Worm (Caenorhabditis elegans): ENCODE data around the gene K08H2.5.

Gene K08H2.5

ce11 chrX:13227778-13228177 is 14.4 kb downstream of the K08H2.5 start:
- TF ChIP-seq nhr-85 (tag) (no peak), lin-14 (GFP tag; optimal IDR thresholded peaks at IDR 0.05) (no peak), hlh-4 (tag; optimal IDR thresholded peaks at IDR 0.05) (no peak), tbx-2 (tag; optimal IDR thresholded peaks at IDR 0.05) (no peak), ces-1 (GFP tag; optimal IDR thresholded peaks at IDR 0.05) (no peak), sptf-1 (tag; optimal IDR thresholded peaks at IDR 0.05) (no peak), elt-3 (tag; optimal IDR thresholded peaks at IDR 0.05) (no peak), mep-1 (tag; optimal IDR thresholded peaks at IDR 0.05) (no peak), ceh-63 (GFP tag; optimal IDR thresholded peaks at IDR 0.05) (no peak), nhr-11 (tag; optimal IDR thresholded peaks at IDR 0.05) (no peak)

ce11 chrX:13226614-13227096 is 15.5 kb downstream of the K08H2.5 start, which contains the start of gene skr-21:
skr-21 (minus strand) TSS chrX:13226664.
- TF ChIP-seq lin-14 (GFP tag; optimal IDR thresholded peaks at IDR 0.05) (peak; percentile 6), mep-1 (tag; optimal IDR thresholded peaks at IDR 0.05) (peak; percentile 46), aha-1 (tag; optimal IDR thresholded peaks at IDR 0.05) (no peak), blmp-1 (tag; optimal IDR thresholded peaks at IDR 0.05) (peak; percentile 76), nhr-20 (tag; optimal IDR thresholded peaks at IDR 0.05) (no peak)

- no peak for TF ChIP-seq nhr-28 (tag; optimal IDR thresholded peaks at IDR 0.05)
- no peak for TF ChIP-seq ceh-88 (GFP tag; IDR thresholded peaks at IDR 0.05)
- TF ChIP-seq pag-3 (tag; optimal IDR thresholded peaks at IDR 0.05; ENCODE audit: borderline replicate concordance, insufficient read depth), result no peak
- peak in 1 of 2 experiments; percentile 23 for TF ChIP-seq mdl-1 (tag; optimal IDR thresholded peaks at IDR 0.05)
- no peak for TF ChIP-seq lir-3 (tag; optimal IDR thresholded peaks at IDR 0.05; ENCODE audit: poor library complexity)
- no peak for TF ChIP-seq efl-1 (optimal IDR thresholded peaks at IDR 0.05)
- peak in 1 of 2 experiments; percentile 83 for TF ChIP-seq efl-1 (GFP tag; optimal IDR thresholded peaks at IDR 0.05 in 1 of 2)
- TF ChIP-seq isw-1 (GFP tag; IDR thresholded peaks at IDR 0.05), result no peak
- no peak for TF ChIP-seq irx-1 (tag; optimal IDR thresholded peaks at IDR 0.05)
- no peak for TF ChIP-seq tlp-1 (tag; optimal IDR thresholded peaks at IDR 0.05)
- TF ChIP-seq hlh-17 (GFP tag; optimal IDR thresholded peaks at IDR 0.05; ENCODE audit: borderline replicate concordance), result no peak
- TF ChIP-seq ama-1 (optimal IDR thresholded peaks at IDR 0.05), result no peak
- TF ChIP-seq lin-13 (GFP tag; optimal IDR thresholded peaks at IDR 0.05), result no peak
- TF ChIP-seq elt-3 (tag; optimal IDR thresholded peaks at IDR 0.05), result no peak
- TF ChIP-seq pqm-1 (tag; optimal IDR thresholded peaks at IDR 0.05), result no peak
- no peak for TF ChIP-seq nhr-12 (tag; optimal IDR thresholded peaks at IDR 0.05)
- no peak for TF ChIP-seq ces-1 (GFP tag; optimal IDR thresholded peaks at IDR 0.05)
- TF ChIP-seq sptf-1 (tag; optimal IDR thresholded peaks at IDR 0.05), result no peak
- no peak for TF ChIP-seq vab-15 (tag; optimal IDR thresholded peaks at IDR 0.05)
- TF ChIP-seq jun-1 (tag; optimal IDR thresholded peaks at IDR 0.05), result no peak
- TF ChIP-seq unc-86 (tag; optimal IDR thresholded peaks at IDR 0.05), result no peak
- TF ChIP-seq dsc-1 (tag; optimal IDR thresholded peaks at IDR 0.05), result peak; percentile 50
- no peak for TF ChIP-seq nhr-19 (GFP tag; conservative IDR thresholded peaks at IDR 0.05)
- TF ChIP-seq xbp-1 (tag; optimal IDR thresholded peaks at IDR 0.05), result no peak
- peak in 1 of 2 experiments; percentile 44 for TF ChIP-seq lin-35 (GFP tag; optimal IDR thresholded peaks at IDR 0.05)
- TF ChIP-seq grh-1 (GFP tag; IDR thresholded peaks at IDR 0.05), result no peak
- TF ChIP-seq lin-14 (GFP tag; optimal IDR thresholded peaks at IDR 0.05), result peak; percentile 47
- TF ChIP-seq skn-1 (tag; optimal IDR thresholded peaks at IDR 0.05), result peak; percentile 7
- peak; percentile 49 for TF ChIP-seq hlh-4 (tag; optimal IDR thresholded peaks at IDR 0.05)
- TF ChIP-seq unc-62 (GFP tag; optimal IDR thresholded peaks at IDR 0.05), result no peak
- TF ChIP-seq nhr-47 (tag; optimal IDR thresholded peaks at IDR 0.05), result peak; percentile 17
- no peak for TF ChIP-seq ceh-63 (GFP tag; optimal IDR thresholded peaks at IDR 0.05)
- TF ChIP-seq alr-1 (tag; optimal IDR thresholded peaks at IDR 0.05; ENCODE audit: borderline replicate concordance), result no peak
- TF ChIP-seq nhr-77 (tag; optimal IDR thresholded peaks at IDR 0.05), result no peak
- no peak for TF ChIP-seq hpl-2 (GFP tag; optimal IDR thresholded peaks at IDR 0.05)
- TF ChIP-seq lin-39 (tag; optimal IDR thresholded peaks at IDR 0.05), result no peak
- no peak for TF ChIP-seq ceh-90 (tag; optimal IDR thresholded peaks at IDR 0.05)
- no peak for TF ChIP-seq C04F5.9 (tag; optimal IDR thresholded peaks at IDR 0.05)
- no peak for TF ChIP-seq nhr-84 (tag; optimal IDR thresholded peaks at IDR 0.05)
- no peak for TF ChIP-seq swsn-7 (tag; optimal IDR thresholded peaks at IDR 0.05)
- no peak for TF ChIP-seq aly-2 (tag; optimal IDR thresholded peaks at IDR 0.05)
Observed at ce11 chrX:13225111-13225905, 16.8 kb downstream of the K08H2.5 start.
